Worm (Caenorhabditis elegans) whole organism, young adult: ENCODE data around the gene gck-2.

Source experiments
- F22D6.2 ChIP-seq: sonication (generic microtip); optimal IDR thresholded peaks from 2 replicates; lab custom pipeline; 2016; ENCODE audit warnings: mild to moderate bottlenecking, missing genetic modification characterization, missing compliant biosample characterization
- F37B4.10 ChIP-seq: fragments of 200-800 bp; sonication (Bioruptor generic); IDR thresholded peaks from 2 replicates; pipeline ENCODE4 v1.3.6; 2022; ENCODE audit warnings: missing genetic modification characterization, missing compliant biosample characterization
- Y53F4B.3 ChIP-seq: fragments of 200-800 bp; sonication (Bioruptor generic); IDR thresholded peaks from 2 replicates; pipeline ENCODE4 v1.3.6; 2022; ENCODE audit warnings: missing genetic modification reagents, missing genetic modification characterization, missing compliant biosample characterization
- ama-1 ChIP-seq, 3 experiments: fragments of 150-350 bp in 1 of 3; sonication (generic microtip) in 2 of 3; optimal IDR thresholded peaks; 2 replicates each; lab custom pipeline; 2014 to 2018; ENCODE audit warnings: missing biosample characterization in 2 of 3, missing genetic modification characterization in 2 of 3, missing genetic modification reagents in 2 of 3
- aptf-3 ChIP-seq: fragments of 200-800 bp; sonication (Bioruptor generic); IDR thresholded peaks from 2 replicates; pipeline ENCODE4 v1.3.6; 2022; ENCODE audit warnings: missing genetic modification characterization, missing compliant biosample characterization
- ceh-100 ChIP-seq: fragments of 200-800 bp; sonication (Bioruptor generic); IDR thresholded peaks from 2 replicates; pipeline ENCODE4 v1.3.6; 2022; ENCODE audit warnings: missing genetic modification reagents, missing genetic modification characterization, missing compliant biosample characterization
- dox-1 ChIP-seq: fragments of 200-800 bp; sonication (Bioruptor generic); IDR thresholded peaks from 2 replicates; pipeline ENCODE4 v1.3.6; 2022; ENCODE audit warnings: missing genetic modification reagents, missing genetic modification characterization, missing compliant biosample characterization
- egl-18 ChIP-seq: fragments of 200-800 bp; sonication (Bioruptor generic); IDR thresholded peaks from 2 replicates; pipeline ENCODE4 v1.3.6; 2022; ENCODE audit warnings: missing genetic modification reagents, missing genetic modification characterization, missing compliant biosample characterization
- hmg-20 ChIP-seq: fragments of 200-800 bp; sonication (Bioruptor generic); IDR thresholded peaks from 2 replicates; pipeline ENCODE4 v1.3.6; 2022; ENCODE audit warnings: missing genetic modification reagents, missing genetic modification characterization, missing compliant biosample characterization
- lin-54 ChIP-seq: fragments of 200-800 bp; sonication (Bioruptor generic); optimal IDR thresholded peaks from 2 replicates; lab custom pipeline; 2018; ENCODE audit warnings: mild to moderate bottlenecking, missing genetic modification characterization, missing compliant biosample characterization
- pha-4 ChIP-seq: fragments of 150-350 bp; sonication (generic microtip); optimal IDR thresholded peaks from 2 replicates; lab custom pipeline; 2014; ENCODE audit warnings: missing biosample characterization, missing genetic modification reagents, missing genetic modification characterization
- snpc-1.1 ChIP-seq: sonication (generic microtip); optimal IDR thresholded peaks from 2 replicates; lab custom pipeline; 2017; ENCODE audit warnings: missing genetic modification characterization, mild to moderate bottlenecking, missing compliant biosample characterization, antibody characterized with exemption, moderate library complexity, missing genotype, missing genetic modification reagents; ENCODE audit not compliant: insufficient read depth
- tlf-1 ChIP-seq: fragments of 200-800 bp; sonication (Bioruptor generic); optimal IDR thresholded peaks from 2 replicates; lab custom pipeline; 2018; ENCODE audit warnings: mild to moderate bottlenecking, missing genetic modification characterization, missing compliant biosample characterization
- ztf-3 ChIP-seq: fragments of 200-800 bp; sonication (Bioruptor generic); optimal IDR thresholded peaks from 2 replicates; lab custom pipeline; 2018; ENCODE audit warnings: mild to moderate bottlenecking, missing genetic modification characterization, missing compliant biosample characterization

- TF ChIP-seq pha-4 (tag; lab: Kevin White, UChicago) (no peak), lin-54 (GFP tag; lab: Kevin White, UChicago) (no peak), F22D6.2 (tag; lab: Kevin White, UChicago) (no peak), ztf-3 (no peak), egl-18 (GFP tag; lab: Robert Waterston, UW) (no peak), Y53F4B.3 (GFP tag; lab: Robert Waterston, UW) (no peak), F37B4.10 (no peak), dox-1 (no peak), aptf-3 (GFP tag; lab: Robert Waterston, UW) (no peak), hmg-20 (GFP tag; lab: Robert Waterston, UW) (no peak), ama-1 (optimal IDR thresholded peaks at IDR 0.05; lab: Kevin White, UChicago) (no peak), ama-1 (GFP tag; optimal IDR thresholded peaks at IDR 0.05; lab: Kevin White, UChicago) (no peak), tlf-1 (GFP tag; lab: Kevin White, UChicago) (no peak), snpc-1.1 (no peak), ceh-100 (no peak)
These were observed 11.8 kb downstream of the gck-2 start for ce11 chrV:6780676-6781075.
